Fruit fly (Drosophila melanogaster) whole organism, embryonic: ENCODE measurements around the gene CG13407.

ENCODE experiments used
- Abd-B ChIP-seq: fragments of 200-800 bp; sonication (Bioruptor generic); optimal IDR thresholded peaks from 2 replicates; lab custom pipeline; 2018; ENCODE audit warnings: missing biosample characterization, mild to moderate bottlenecking, missing genetic modification characterization, moderate library complexity
- B-H2 ChIP-seq: fragments of 200-800 bp; sonication (Bioruptor generic); optimal IDR thresholded peaks from 2 replicates; lab custom pipeline; 2018; ENCODE audit warnings: missing biosample characterization, mild to moderate bottlenecking, missing genetic modification characterization
- CG1024 ChIP-seq: fragments of 200-800 bp; sonication (Bioruptor generic); IDR thresholded peaks from 2 replicates; pipeline ENCODE4 v1.3.6; 2022; ENCODE audit warnings: missing biosample characterization, missing genetic modification characterization
- CG10274 ChIP-seq: fragments of 200-800 bp; sonication (Bioruptor generic); optimal IDR thresholded peaks from 3 replicates; lab custom pipeline; 2017; ENCODE audit warnings: missing biosample characterization, mild to moderate bottlenecking, missing genetic modification characterization
- CG12299 ChIP-seq: fragments of 200-800 bp; sonication (Bioruptor generic); optimal IDR thresholded peaks from 2 replicates; lab custom pipeline; 2018; ENCODE audit warnings: missing biosample characterization, mild to moderate bottlenecking, missing genetic modification characterization
- CG12744 ChIP-seq: fragments of 200-800 bp; sonication (Bioruptor generic); optimal IDR thresholded peaks from 2 replicates; lab custom pipeline; 2016; ENCODE audit warnings: missing biosample characterization, missing genetic modification characterization
- CG13424 ChIP-seq: fragments of 200-800 bp; sonication (Bioruptor generic); optimal IDR thresholded peaks from 2 replicates; lab custom pipeline; 2019; ENCODE audit warnings: missing biosample characterization, mild to moderate bottlenecking, missing genetic modification characterization, moderate library complexity
- CG13775 ChIP-seq: fragments of 200-800 bp; sonication (Bioruptor generic); optimal IDR thresholded peaks from 3 replicates; lab custom pipeline; 2017; ENCODE audit warnings: missing biosample characterization, mild to moderate bottlenecking, missing genetic modification characterization
- CG14667 ChIP-seq: fragments of 200-800 bp; sonication (Bioruptor generic); IDR thresholded peaks from 2 replicates; pipeline ENCODE4 v1.3.6; 2022; ENCODE audit warnings: missing biosample characterization, missing genetic modification characterization
- CG16863 ChIP-seq: fragments of 200-800 bp; sonication (Bioruptor generic); optimal IDR thresholded peaks from 3 replicates; lab custom pipeline; 2016; ENCODE audit warnings: missing biosample characterization, missing genetic modification characterization
- CG17568 ChIP-seq: fragments of 200-800 bp; sonication (Bioruptor generic); optimal IDR thresholded peaks from 2 replicates; lab custom pipeline; 2018; ENCODE audit warnings: missing biosample characterization, mild to moderate bottlenecking, missing genetic modification characterization, moderate library complexity
- CG18764 ChIP-seq: fragments of 200-800 bp; sonication (Bioruptor generic); optimal IDR thresholded peaks from 3 replicates; lab custom pipeline; 2016; ENCODE audit warnings: missing biosample characterization, missing genetic modification characterization
- CG3065 ChIP-seq: fragments of 200-800 bp; sonication (Bioruptor generic); optimal IDR thresholded peaks from 2 replicates; lab custom pipeline; 2016; ENCODE audit warnings: missing biosample characterization, missing genetic modification characterization
- CG4424 ChIP-seq: fragments of 200-800 bp; sonication (Bioruptor generic); optimal IDR thresholded peaks from 3 replicates; lab custom pipeline; 2016; ENCODE audit warnings: missing biosample characterization, missing genetic modification characterization
- CG4707 ChIP-seq: fragments of 200-800 bp; sonication (Bioruptor generic); optimal IDR thresholded peaks from 2 replicates; lab custom pipeline; 2018; ENCODE audit warnings: missing biosample characterization, mild to moderate bottlenecking, missing genetic modification characterization, moderate library complexity
- CG6654 ChIP-seq: fragments of 200-800 bp; sonication (Bioruptor generic); optimal IDR thresholded peaks from 2 replicates; lab custom pipeline; 2017; ENCODE audit warnings: missing biosample characterization, mild to moderate bottlenecking, missing genetic modification characterization
- CG8765 ChIP-seq: fragments of 200-800 bp; sonication (Bioruptor generic); IDR thresholded peaks from 2 replicates; pipeline ENCODE4 v1.3.6; 2022; ENCODE audit warnings: missing biosample characterization, missing genetic modification characterization
- CG8924 ChIP-seq: fragments of 200-800 bp; optimal IDR thresholded peaks from 3 replicates; lab custom pipeline; 2019; ENCODE audit warnings: missing biosample characterization, mild to moderate bottlenecking, missing genetic modification characterization, moderate library complexity
- Drgx ChIP-seq: fragments of 200-800 bp; sonication (Bioruptor generic); IDR thresholded peaks from 2 replicates; pipeline ENCODE4 v1.3.6; 2022; ENCODE audit warnings: missing biosample characterization, missing genetic modification characterization
- HmgD ChIP-seq: fragments of 200-800 bp; sonication (Bioruptor generic); optimal IDR thresholded peaks from 3 replicates; lab custom pipeline; 2016; ENCODE audit warnings: missing biosample characterization, missing genetic modification characterization
- MTF-1 ChIP-seq: fragments of 200-800 bp; sonication (Bioruptor generic); optimal IDR thresholded peaks from 2 replicates; lab custom pipeline; 2018; ENCODE audit warnings: missing biosample characterization, mild to moderate bottlenecking, missing genetic modification characterization, borderline replicate concordance
- Max ChIP-seq: fragments of 200-800 bp; sonication (Bioruptor generic); optimal IDR thresholded peaks from 2 replicates; lab custom pipeline; 2016; ENCODE audit warnings: missing biosample characterization, mild to moderate bottlenecking, missing genetic modification characterization
- Ravus ChIP-seq: fragments of 200-800 bp; sonication (Bioruptor generic); IDR thresholded peaks from 2 replicates; pipeline ENCODE4 v1.3.6; 2022; ENCODE audit warnings: missing biosample characterization, missing genetic modification characterization
- Rfx ChIP-seq: fragments of 200-800 bp; sonication (Bioruptor generic); IDR thresholded peaks from 2 replicates; pipeline ENCODE4 v1.3.6; 2022; ENCODE audit warnings: missing biosample characterization, missing genetic modification characterization
- Rx ChIP-seq: fragments of 200-800 bp; sonication (Bioruptor generic); IDR thresholded peaks from 2 replicates; pipeline ENCODE4 v1.3.6; 2022; ENCODE audit warnings: missing biosample characterization, missing genetic modification characterization
- Sin3A ChIP-seq: fragments of >200 bp; optimal IDR thresholded peaks from 2 replicates; lab custom pipeline; 2018
- aop ChIP-seq: fragments of 200-800 bp; sonication (Bioruptor generic); IDR thresholded peaks from 2 replicates; pipeline ENCODE4 v1.3.6; 2022; ENCODE audit warnings: missing biosample characterization, missing genetic modification characterization
- ase ChIP-seq: fragments of 200-800 bp; sonication (Bioruptor generic); IDR thresholded peaks from 3 replicates; pipeline ENCODE4 v1.3.6; 2022; ENCODE audit warnings: missing biosample characterization, missing genetic modification characterization
- bcd ChIP-seq: fragments of 200-800 bp; sonication (Bioruptor generic); optimal IDR thresholded peaks from 2 replicates; lab custom pipeline; 2017; ENCODE audit warnings: missing biosample characterization, mild to moderate bottlenecking, missing genetic modification characterization
- bsh ChIP-seq, 2 experiments: fragments of 200-800 bp; sonication (Bioruptor generic); optimal IDR thresholded peaks; 2 replicates each; lab custom pipeline; 2017 to 2018; ENCODE audit warnings: mild to moderate bottlenecking in 2 of 2, missing biosample characterization in 2 of 2, missing genetic modification characterization in 2 of 2, moderate library complexity in 1 of 2
- chm ChIP-seq: fragments of 200-800 bp; sonication (Bioruptor generic); IDR thresholded peaks from 2 replicates; pipeline ENCODE4 v1.3.6; 2022; ENCODE audit warnings: missing biosample characterization, missing genetic modification characterization
- ci ChIP-seq: fragments of 200-800 bp; sonication (Bioruptor generic); IDR thresholded peaks from 3 replicates; pipeline ENCODE4 v1.3.6; 2022; ENCODE audit warnings: missing biosample characterization, missing genetic modification characterization
- dati ChIP-seq: fragments of 200-800 bp; sonication (Bioruptor generic); IDR thresholded peaks from 2 replicates; pipeline ENCODE4 v1.3.6; 2022; ENCODE audit warnings: missing biosample characterization, missing genetic modification characterization
- dysf ChIP-seq: fragments of 200-800 bp; sonication (Bioruptor generic); IDR thresholded peaks from 3 replicates; pipeline ENCODE4 v1.3.6; 2022; ENCODE audit warnings: missing biosample characterization, missing genetic modification characterization
- her ChIP-seq: fragments of 200-800 bp; sonication (Bioruptor generic); optimal IDR thresholded peaks from 2 replicates; lab custom pipeline; 2016; ENCODE audit warnings: missing biosample characterization, missing genetic modification characterization
- ken ChIP-seq: fragments of 200-800 bp; sonication (Bioruptor generic); IDR thresholded peaks from 3 replicates; pipeline ENCODE4 v1.3.6; 2022; ENCODE audit warnings: missing biosample characterization, missing genetic modification characterization
- lbe ChIP-seq: fragments of 200-800 bp; sonication (Bioruptor generic); optimal IDR thresholded peaks from 2 replicates; lab custom pipeline; 2016; ENCODE audit warnings: missing biosample characterization, mild to moderate bottlenecking, missing genetic modification characterization
- mirr ChIP-seq: fragments of 200-800 bp; sonication (Bioruptor generic); optimal IDR thresholded peaks from 3 replicates; lab custom pipeline; 2018; ENCODE audit warnings: missing biosample characterization, mild to moderate bottlenecking, missing genetic modification characterization
- nerfin-1 ChIP-seq: fragments of 200-800 bp; sonication (Bioruptor generic); optimal IDR thresholded peaks from 3 replicates; lab custom pipeline; 2019; ENCODE audit warnings: missing biosample characterization, mild to moderate bottlenecking, missing genetic modification characterization, moderate library complexity
- oc ChIP-seq: fragments of 200-800 bp; sonication (Bioruptor generic); optimal IDR thresholded peaks from 2 replicates; lab custom pipeline; 2018; ENCODE audit warnings: missing biosample characterization, mild to moderate bottlenecking, missing genetic modification characterization, moderate library complexity
- pb ChIP-seq: fragments of 200-800 bp; sonication (Bioruptor generic); optimal IDR thresholded peaks from 3 replicates; lab custom pipeline; 2016; ENCODE audit warnings: missing biosample characterization, missing genetic modification characterization
- peb ChIP-seq: fragments of 200-800 bp; sonication (Bioruptor generic); IDR thresholded peaks from 2 replicates; pipeline ENCODE4 v1.3.6; 2022; ENCODE audit warnings: missing biosample characterization, missing genetic modification characterization
- pum ChIP-seq: fragments of 200-800 bp; sonication (Bioruptor generic); optimal IDR thresholded peaks from 2 replicates; lab custom pipeline; 2016; ENCODE audit warnings: missing biosample characterization, missing genetic modification characterization
- ro ChIP-seq: fragments of 200-800 bp; sonication (Bioruptor generic); IDR thresholded peaks from 2 replicates; pipeline ENCODE4 v1.3.6; 2022; ENCODE audit warnings: missing biosample characterization, missing genetic modification characterization
- salm ChIP-seq: fragments of 200-800 bp; sonication (Bioruptor generic); optimal IDR thresholded peaks from 2 replicates; lab custom pipeline; 2018; ENCODE audit warnings: missing biosample characterization, mild to moderate bottlenecking, missing genetic modification characterization
- sens ChIP-seq: fragments of 200-800 bp; sonication (Bioruptor generic); peaks from one replicate; lab custom pipeline; 2016; ENCODE audit warnings: missing biosample characterization, missing genetic modification characterization
- z ChIP-seq: fragments of 200-800 bp; sonication (Bioruptor generic); IDR thresholded peaks from 3 replicates; pipeline ENCODE4 v1.3.6; 2022; ENCODE audit warnings: missing biosample characterization, missing genetic modification characterization

The CG13407 gene

DNA sequence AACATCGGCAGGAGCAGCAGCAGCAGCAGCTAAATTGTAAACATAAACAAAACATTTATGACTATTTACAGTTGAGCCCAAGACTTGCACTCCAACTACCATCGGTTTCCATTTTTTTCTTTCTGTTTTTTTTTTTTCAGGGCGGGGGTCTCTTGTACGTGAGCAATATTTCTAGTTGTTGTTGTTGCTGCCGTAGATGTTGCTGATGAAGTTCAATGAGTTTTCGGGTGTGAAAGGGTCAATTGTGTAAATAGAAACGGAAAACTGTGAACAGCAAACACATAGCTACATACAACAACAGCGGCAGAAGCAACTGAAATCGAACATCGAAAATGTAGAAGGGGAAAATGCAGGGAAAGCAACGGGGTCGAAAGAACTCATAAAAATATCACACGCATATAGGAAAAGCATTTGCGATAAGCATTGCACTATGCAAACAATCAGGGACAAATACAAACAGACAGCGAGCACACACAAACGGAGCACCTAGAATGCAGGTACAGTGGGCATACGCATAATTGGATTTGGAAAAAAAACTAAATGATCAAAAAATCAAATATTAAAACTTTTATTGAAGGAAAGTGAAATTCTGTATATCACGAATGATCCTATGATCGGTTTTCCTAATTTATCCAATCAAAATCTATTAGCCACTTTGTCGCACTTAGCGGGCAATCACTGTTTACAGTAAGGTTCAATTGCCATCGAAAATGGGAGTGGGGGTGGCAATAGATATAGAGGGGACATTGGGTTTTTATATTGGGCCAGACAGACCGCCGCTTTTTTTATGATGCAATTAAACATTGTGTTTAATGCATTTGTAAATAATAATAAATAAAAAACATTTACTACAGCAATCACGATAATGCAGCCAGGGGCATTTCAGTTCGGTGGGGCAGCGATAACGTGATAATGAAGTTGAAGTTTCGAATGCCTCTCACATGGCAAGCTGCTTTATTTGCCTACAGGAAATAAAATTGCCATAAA, 42.5 kb downstream of the CG13407 start (continued):
- TF ChIP-seq CG13775: peak; percentile 57
- TF ChIP-seq CG17568: peak; percentile 42
- TF ChIP-seq Rfx (GFP tag; lab: Robert Waterston, UW): peak; percentile 28; the same call in 1 of the 2 replicates
- peak; percentile 74 for TF ChIP-seq CG13424 (tag; lab: Kevin White, UChicago)
- no peak for TF ChIP-seq mirr (GFP tag; lab: Kevin White, UChicago)
- TF ChIP-seq, all 482 proteins: peak for 341

DNA sequence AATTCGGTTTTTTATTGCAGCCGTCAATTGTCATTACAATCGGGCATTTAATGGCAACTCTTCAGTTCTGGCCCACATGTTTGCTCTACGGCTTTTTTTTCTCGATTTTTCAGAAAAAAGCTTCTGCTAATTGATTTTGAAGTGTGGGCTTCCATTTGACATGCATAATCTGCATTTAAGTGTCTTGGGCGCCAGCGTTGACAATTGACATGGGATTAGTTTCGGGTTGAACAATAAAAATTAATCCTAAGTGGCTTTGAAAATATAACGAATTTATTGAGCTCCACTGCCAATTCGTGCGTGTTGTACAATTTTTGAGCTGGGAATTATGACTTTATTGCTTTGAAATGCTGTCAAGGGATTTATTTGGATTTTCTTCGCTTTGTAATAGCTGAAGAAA, 43.3 kb downstream of the CG13407 start:
- TF ChIP-seq oc (tag; lab: Kevin White, UChicago) (peak; percentile 84), dati (GFP tag; lab: Robert Waterston, UW) (no peak), chm (GFP tag; lab: Robert Waterston, UW) (0 out of 2 replicates have a peak, but pooled peaks have one; percentile 7), Abd-B (peak; percentile 13), Max (GFP tag; lab: Kevin White, UChicago) (no peak), sens (peak; percentile 50), CG8765 (no peak)

DNA sequence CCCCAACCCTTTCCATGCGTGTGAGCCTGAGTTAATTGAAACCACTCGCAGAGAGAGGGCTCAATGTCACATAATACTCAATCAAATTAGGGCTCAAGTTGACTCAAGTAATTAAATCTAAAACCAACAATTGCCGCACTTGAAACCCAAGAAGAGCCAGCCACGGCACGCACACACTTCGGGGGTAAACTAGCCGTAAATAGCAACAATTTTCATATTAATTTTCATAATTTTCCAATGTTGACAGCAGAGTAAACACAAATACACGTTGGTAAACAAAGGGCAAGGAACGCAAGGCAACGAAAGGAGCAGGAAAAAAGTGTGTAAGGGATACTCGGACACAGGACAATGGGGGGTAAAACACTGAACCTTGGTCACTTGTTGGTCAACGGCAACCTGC, 44.2 kb downstream of the CG13407 start:
- TF ChIP-seq CG12299 (tag; lab: Kevin White, UChicago) (no peak), CG18764 (GFP tag; lab: Kevin White, UChicago) (peak; percentile 20), Drgx (no peak), CG12744 (GFP tag; lab: Kevin White, UChicago) (peak; percentile 7), bsh (GFP tag; optimal IDR thresholded peaks at IDR 0.05; lab: Kevin White, UChicago) (peak in 1 of 2 experiments; percentile 25), MTF-1 (GFP tag; lab: Kevin White, UChicago) (peak; percentile 73), her (GFP tag; lab: Kevin White, UChicago) (peak; percentile 15), ro (GFP tag; lab: Robert Waterston, UW) (no peak), lbe (GFP tag; lab: Kevin White, UChicago) (no peak), bcd (peak; percentile 34), CG4424 (GFP tag; lab: Kevin White, UChicago) (no peak), pb (GFP tag; lab: Kevin White, UChicago) (no peak), CG8924 (tag; lab: Kevin White, UChicago) (peak; percentile 72), ken (GFP tag; lab: Robert Waterston, UW) (no peak), z (GFP tag; lab: Robert Waterston, UW) (peak; percentile 69), ci (GFP tag; lab: Robert Waterston, UW) (no peak), B-H2 (GFP tag; lab: Kevin White, UChicago) (no peak), Sin3A (lab: Kevin White, UChicago) (no peak), CG10274 (GFP tag; lab: Kevin White, UChicago) (peak; percentile 51), HmgD (no peak), aop (GFP tag; lab: Robert Waterston, UW) (no peak), salm (no peak), peb (GFP tag; lab: Robert Waterston, UW) (no peak), CG14667 (GFP tag; lab: Robert Waterston, UW) (no peak), CG1024 (0 out of 2 replicates have a peak, but pooled peaks have one; percentile 21), CG16863 (GFP tag; lab: Kevin White, UChicago) (no peak), CG4707 (peak; percentile 60), nerfin-1 (peak; percentile 41), CG6654 (GFP tag; lab: Kevin White, UChicago) (no peak), Ravus (GFP tag; lab: Robert Waterston, UW) (no peak), CG3065 (GFP tag; lab: Kevin White, UChicago) (no peak), ase (no peak), dysf (GFP tag; lab: Robert Waterston, UW) (no peak), pum (GFP tag; lab: Kevin White, UChicago) (no peak), Rx (GFP tag; lab: Robert Waterston, UW) (no peak), Rfx (GFP tag; lab: Robert Waterston, UW) (no peak)
